Worm (Caenorhabditis elegans): ENCODE results near the gene arx-5.

Gene arx-5

DNA sequence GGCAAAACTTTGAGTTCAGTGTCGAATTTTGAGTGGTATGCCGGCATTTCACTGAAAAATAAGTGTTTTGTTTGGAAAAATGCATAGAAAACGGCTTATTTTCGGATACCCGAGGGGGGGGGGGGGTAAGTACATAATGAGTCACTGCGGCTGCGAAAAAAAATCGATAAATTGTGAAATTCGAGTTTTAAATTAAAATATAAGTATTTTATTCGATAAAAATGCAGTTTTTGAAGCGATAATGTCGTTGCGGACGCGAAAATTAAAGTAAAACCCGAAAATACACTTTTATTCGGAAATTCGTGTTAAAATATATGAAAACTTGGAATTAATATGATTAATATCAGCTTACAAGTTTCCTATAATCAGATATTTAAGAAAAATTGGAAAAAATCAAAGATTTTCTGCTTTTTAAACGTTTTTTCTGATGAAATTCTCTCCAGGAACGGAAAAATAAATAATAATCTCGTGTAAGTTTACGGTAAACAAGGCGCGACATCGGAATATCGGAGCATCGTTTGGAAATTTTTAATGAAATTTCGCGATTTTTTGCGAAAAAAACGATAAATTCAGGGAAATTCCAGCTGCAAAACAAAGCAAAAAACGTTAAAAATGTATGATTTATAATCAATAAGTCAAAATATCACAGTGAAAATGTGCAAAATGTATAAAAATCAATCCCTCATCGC, at the start of gene arx-5:
Gene arx-5 (minus strand): TSS at position 51 of the 689 bp plus-strand sequence.
- TF ChIP-seq unc-62 (GFP tag; optimal IDR thresholded peaks at IDR 0.05), result no peak

ce11 chrIII:12864648-12865047, 46.7 kb upstream of the arx-5 start, which contains the start of gene Y37D8A.8:
Gene Y37D8A.8 (plus strand): TSS chrIII:12864948.
- no peak for TF ChIP-seq unc-62 (GFP tag; optimal IDR thresholded peaks at IDR 0.05)

ce11 chrIII:12860119-12860518, 42.2 kb upstream of the arx-5 start:
- TF ChIP-seq unc-62 (GFP tag; optimal IDR thresholded peaks at IDR 0.05), result no peak

- no peak for TF ChIP-seq unc-62 (GFP tag; optimal IDR thresholded peaks at IDR 0.05)
These were observed 38.7 kb upstream of the arx-5 start, which contains the start of gene Y37D8A.26 for ce11 chrIII:12856628-12857027. Gene Y37D8A.26 (minus strand): TSS chrIII:12856728.

DNA sequence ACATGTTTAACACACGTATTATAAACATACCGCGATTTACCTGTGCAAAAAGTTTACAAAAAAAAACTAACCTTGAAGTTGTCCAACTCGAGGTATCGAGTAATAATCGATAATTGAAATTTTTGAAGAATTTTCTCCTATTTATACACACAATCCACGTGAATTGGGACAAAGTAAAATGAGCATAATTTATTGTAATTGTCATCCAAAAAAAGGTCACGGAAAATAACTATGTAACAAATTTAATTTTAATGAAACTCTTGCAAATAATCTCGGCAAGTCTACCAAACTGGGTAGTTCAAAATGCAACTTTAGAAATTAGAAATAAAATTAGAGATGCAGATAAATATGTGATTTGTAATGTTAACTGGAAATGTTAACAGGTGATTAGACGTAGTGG, 37.5 kb upstream of the arx-5 start, which contains the start of gene Y37D8A.5:
Gene Y37D8A.5 (minus strand): TSS at position 101 of the 400 bp plus-strand sequence.
- TF ChIP-seq unc-62 (GFP tag; optimal IDR thresholded peaks at IDR 0.05), result no peak

DNA sequence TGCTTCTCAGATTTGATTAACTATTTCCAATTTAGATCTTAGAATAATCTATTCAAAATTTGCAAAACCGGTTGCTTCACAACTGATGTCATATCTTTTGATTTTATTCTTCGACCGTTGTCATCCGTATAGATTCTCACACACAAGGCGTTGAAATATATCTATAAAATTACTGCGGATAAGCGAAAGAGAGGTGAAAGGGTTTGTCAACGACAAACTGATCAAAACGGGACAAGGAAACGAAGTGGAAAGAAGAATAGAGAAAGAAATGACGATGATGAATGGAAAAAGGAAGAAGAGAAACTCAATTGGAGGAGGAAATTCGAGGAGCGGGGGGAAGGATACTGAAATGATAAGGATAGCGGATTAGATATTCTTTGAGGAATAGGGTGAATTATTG, 33.1 kb upstream of the arx-5 start:
- TF ChIP-seq unc-62 (GFP tag; optimal IDR thresholded peaks at IDR 0.05), result no peak

- no peak for TF ChIP-seq unc-62 (GFP tag; optimal IDR thresholded peaks at IDR 0.05)
These were observed 31.8 kb upstream of the arx-5 start for ce11 chrIII:12849691-12850090.

- TF ChIP-seq unc-62 (GFP tag; optimal IDR thresholded peaks at IDR 0.05), result no peak
These were observed 31.2 kb upstream of the arx-5 start for ce11 chrIII:12848981-12849589.

DNA sequence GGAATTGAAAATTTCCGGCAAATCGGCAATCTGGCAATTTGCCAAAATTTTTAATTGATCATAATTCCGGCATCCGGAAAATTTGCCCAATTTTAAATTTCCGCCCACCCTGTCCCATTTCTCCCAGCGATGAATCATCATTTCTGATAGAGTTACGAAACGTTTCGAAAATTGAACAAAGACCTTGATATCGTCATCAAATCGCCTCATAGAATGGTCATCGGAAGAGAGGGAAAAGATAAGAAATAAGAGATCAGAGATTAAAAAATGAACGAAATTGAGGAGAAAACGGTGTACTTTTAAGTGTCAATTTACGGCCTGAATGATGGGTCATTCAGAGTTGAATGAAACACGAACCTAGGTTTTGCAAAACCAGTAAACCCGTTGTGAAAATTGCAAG, 29.7 kb upstream of the arx-5 start:
- TF ChIP-seq unc-62 (GFP tag; optimal IDR thresholded peaks at IDR 0.05), result no peak

DNA sequence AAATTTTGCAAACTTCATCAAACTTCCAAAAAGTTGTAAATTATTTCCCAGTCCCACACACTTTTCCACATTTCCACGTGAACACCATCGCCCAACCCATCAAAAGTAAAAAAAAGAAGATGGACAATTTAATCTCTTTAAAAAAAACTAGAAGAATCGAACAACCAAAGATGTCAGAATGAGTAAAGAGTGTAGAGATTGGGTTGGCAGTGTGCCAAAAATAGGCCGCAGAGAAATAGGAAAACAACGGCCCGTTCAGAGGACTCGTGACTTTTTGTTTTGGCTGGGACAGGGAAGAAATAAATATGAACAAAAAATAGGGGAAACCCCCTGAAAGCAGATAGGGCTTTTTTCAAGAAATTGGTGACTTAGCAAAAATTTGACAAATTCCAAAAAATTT, 25.0 kb upstream of the arx-5 start:
- no peak for TF ChIP-seq unc-62 (GFP tag; optimal IDR thresholded peaks at IDR 0.05)

- no peak for TF ChIP-seq unc-62 (GFP tag; optimal IDR thresholded peaks at IDR 0.05)
These were observed 23.4 kb upstream of the arx-5 start for ce11 chrIII:12841328-12841727.

DNA sequence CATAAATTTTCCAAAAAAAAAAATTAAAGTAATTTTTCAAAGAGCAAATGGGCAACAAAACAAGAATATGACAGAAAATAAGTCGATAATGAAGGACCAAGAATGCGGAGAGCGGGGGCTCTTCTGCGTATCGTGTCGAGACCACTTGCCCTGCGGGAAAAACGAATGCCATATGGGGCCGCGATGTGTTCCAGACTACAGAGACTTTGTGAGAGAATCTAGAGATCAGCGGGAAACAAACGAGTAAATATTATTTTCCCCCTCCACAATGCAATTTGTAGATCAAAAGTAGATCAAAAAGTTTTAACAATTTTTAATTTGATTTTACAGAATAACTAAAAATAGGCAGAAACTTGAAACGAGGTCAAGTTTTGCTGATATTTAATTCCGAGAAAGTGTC, 22.3 kb upstream of the arx-5 start:
- TF ChIP-seq unc-62 (GFP tag; optimal IDR thresholded peaks at IDR 0.05), result no peak

DNA sequence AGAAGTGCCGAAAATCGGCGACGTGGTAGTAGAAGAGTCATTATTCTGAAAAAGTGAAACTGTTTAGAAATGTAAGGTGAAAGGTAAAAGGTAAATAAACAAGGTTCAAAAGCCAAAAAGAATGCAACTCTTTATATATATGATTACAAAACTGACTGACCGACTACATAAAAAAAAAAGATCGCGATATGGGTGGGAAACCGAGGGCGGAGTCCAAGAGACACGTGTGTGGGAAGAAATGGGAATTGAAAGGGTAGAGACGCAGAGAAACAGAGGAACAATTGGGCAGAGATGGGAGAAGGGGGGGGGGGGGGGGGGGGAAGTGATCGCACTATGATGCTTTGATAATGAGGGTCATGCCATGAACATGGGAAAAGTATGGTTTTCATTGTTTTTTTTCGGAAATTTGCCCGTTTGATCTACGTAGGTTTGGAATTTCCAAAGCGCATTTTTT, 21.0 kb upstream of the arx-5 start, which contains the start of gene Y37D8A.4:
Gene Y37D8A.4 (minus strand): TSS at position 51 of the 454 bp plus-strand sequence.
- TF ChIP-seq unc-62 (GFP tag; optimal IDR thresholded peaks at IDR 0.05), result no peak

DNA sequence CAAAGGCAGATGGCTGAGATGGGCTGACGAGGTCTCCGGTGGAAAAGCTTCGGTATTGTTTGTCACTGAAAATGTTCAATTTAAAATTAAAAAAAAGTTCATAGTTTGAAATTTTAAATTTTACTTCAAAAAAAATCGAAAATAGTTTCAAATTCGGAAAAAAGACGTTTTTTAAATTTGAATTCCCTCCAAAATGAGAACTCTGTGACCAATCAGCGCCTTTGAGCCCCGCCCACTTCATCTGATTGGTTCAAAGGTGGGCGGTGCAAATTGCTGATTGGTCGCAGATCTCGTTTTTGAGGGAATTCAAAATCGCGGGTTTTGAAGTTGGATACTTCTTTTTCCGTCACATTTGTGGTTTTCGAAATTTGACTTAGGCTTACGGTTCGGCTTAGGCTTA, 20.4 kb upstream of the arx-5 start:
- TF ChIP-seq unc-62 (GFP tag; optimal IDR thresholded peaks at IDR 0.05), result no peak

DNA sequence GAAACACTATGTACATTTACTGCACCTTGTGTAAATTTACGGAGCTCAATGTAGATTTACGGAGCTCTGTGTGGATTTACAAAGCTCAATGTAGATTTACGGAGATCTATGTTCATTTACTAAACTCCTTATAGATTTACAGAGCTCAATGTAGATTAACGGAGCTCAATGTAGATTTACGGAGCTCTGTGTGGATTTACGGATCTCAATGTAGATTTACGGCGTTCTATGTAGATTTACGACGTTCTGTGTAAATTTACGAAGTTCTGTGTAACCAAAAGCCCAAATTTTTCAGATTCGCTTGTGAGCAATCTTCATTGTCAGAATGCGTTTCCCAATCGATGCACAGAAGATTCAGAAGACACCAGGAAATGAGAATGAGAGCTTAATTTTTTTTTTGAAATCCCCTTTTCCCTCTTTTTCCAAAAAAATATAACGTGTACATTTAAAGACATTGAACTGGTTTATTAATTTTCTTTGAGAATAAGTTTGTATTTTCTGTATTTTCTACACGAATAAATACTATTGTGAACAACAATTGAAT, 18.9 kb upstream of the arx-5 start:
- no peak for TF ChIP-seq unc-62 (GFP tag; optimal IDR thresholded peaks at IDR 0.05)

ce11 chrIII:12833079-12833478, 15.2 kb upstream of the arx-5 start:
- no peak for TF ChIP-seq unc-62 (GFP tag; optimal IDR thresholded peaks at IDR 0.05)

DNA sequence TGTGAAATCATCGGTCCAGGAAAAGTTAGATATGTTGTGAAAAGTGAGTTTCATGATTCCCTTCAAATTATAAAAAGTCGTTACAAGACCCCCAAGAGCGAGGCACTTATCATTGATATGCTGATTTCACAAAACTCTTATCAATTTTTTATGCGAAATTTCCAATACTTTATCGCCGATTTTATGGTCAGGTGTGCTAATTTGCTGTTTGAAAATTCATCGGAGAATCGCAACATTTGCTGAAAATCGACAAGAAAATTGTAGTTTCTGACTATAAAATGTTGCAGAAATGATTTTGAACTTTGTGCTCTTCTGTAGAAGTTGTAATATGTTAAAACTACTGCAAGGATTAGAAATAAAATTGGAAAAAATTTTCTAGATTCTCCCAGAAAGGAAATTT, 13.8 kb upstream of the arx-5 start:
- no peak for TF ChIP-seq unc-62 (GFP tag; optimal IDR thresholded peaks at IDR 0.05)
